Fruit fly (Drosophila melanogaster) whole organism, embryonic: ENCODE results near the gene CG33702.
A peak's percentile ranks its signal among the peaks of the same experiment; 100 is the strongest.

Source experiments
- Bgb ChIP-seq: fragments of 200-800 bp; sonication (Bioruptor generic); IDR thresholded peaks from 2 replicates; pipeline ENCODE4 v1.3.6; 2022; ENCODE audit warnings: missing biosample characterization, missing genetic modification characterization; ENCODE audit not compliant: partially characterized antibody
- Bteb2 ChIP-seq: fragments of 200-800 bp; sonication (Bioruptor generic); optimal IDR thresholded peaks from 2 replicates; lab custom pipeline; 2016; ENCODE audit warnings: missing biosample characterization, missing genetic modification characterization
- CG10431 ChIP-seq: fragments of 200-800 bp; sonication (Bioruptor generic); optimal IDR thresholded peaks from 3 replicates; lab custom pipeline; 2018; ENCODE audit warnings: missing biosample characterization, mild to moderate bottlenecking, missing genetic modification characterization
- CG10979 ChIP-seq: fragments of 200-800 bp; sonication (Bioruptor generic); optimal IDR thresholded peaks from 2 replicates; lab custom pipeline; 2018; ENCODE audit warnings: missing biosample characterization, mild to moderate bottlenecking, missing genetic modification characterization, moderate library complexity
- CG12155 ChIP-seq: fragments of 200-800 bp; sonication (Bioruptor generic); optimal IDR thresholded peaks from 3 replicates; lab custom pipeline; 2016; ENCODE audit warnings: missing biosample characterization, missing genetic modification characterization
- CG15601 ChIP-seq: fragments of 200-800 bp; sonication (Bioruptor generic); optimal IDR thresholded peaks from 3 replicates; lab custom pipeline; 2019; ENCODE audit warnings: missing biosample characterization, mild to moderate bottlenecking, missing genetic modification characterization, moderate library complexity
- CG1603 ChIP-seq: fragments of 200-800 bp; sonication (Bioruptor generic); optimal IDR thresholded peaks from 2 replicates; lab custom pipeline; 2019; ENCODE audit warnings: missing biosample characterization, mild to moderate bottlenecking, missing genetic modification characterization, moderate library complexity
- CG16815 ChIP-seq: fragments of 200-800 bp; sonication (Bioruptor generic); optimal IDR thresholded peaks from 3 replicates; lab custom pipeline; 2017; ENCODE audit warnings: missing biosample characterization, mild to moderate bottlenecking, missing genetic modification characterization
- CG17385 ChIP-seq: fragments of 200-800 bp; sonication (Bioruptor generic); optimal IDR thresholded peaks from 3 replicates; lab custom pipeline; 2018; ENCODE audit warnings: missing biosample characterization, mild to moderate bottlenecking, missing genetic modification characterization
- CG17612 ChIP-seq: fragments of 200-800 bp; sonication (Bioruptor generic); IDR thresholded peaks from 2 replicates; pipeline ENCODE4 v1.3.6; 2022; ENCODE audit warnings: missing biosample characterization, missing genetic modification characterization
- CG2199 ChIP-seq: fragments of 200-800 bp; sonication (Bioruptor generic); IDR thresholded peaks from 3 replicates; pipeline ENCODE4 v1.3.6; 2022; ENCODE audit warnings: missing biosample characterization, missing genetic modification characterization
- CG31441 ChIP-seq: fragments of 200-800 bp; sonication (Bioruptor generic); IDR thresholded peaks from 2 replicates; pipeline ENCODE4 v1.3.6; 2022; ENCODE audit warnings: missing biosample characterization, missing genetic modification characterization
- CG33557 ChIP-seq: fragments of 200-800 bp; sonication (Bioruptor generic); optimal IDR thresholded peaks from 2 replicates; lab custom pipeline; 2019; ENCODE audit warnings: missing biosample characterization, mild to moderate bottlenecking, missing genetic modification characterization, moderate library complexity
- CG3838 ChIP-seq: fragments of 200-800 bp; sonication (Bioruptor generic); optimal IDR thresholded peaks from 3 replicates; lab custom pipeline; 2016; ENCODE audit warnings: missing biosample characterization, missing genetic modification characterization
- CG3995 ChIP-seq: fragments of 200-800 bp; sonication (Bioruptor generic); optimal IDR thresholded peaks from 3 replicates; lab custom pipeline; 2016; ENCODE audit warnings: missing biosample characterization, missing genetic modification characterization
- CG4282 ChIP-seq: fragments of 200-800 bp; sonication (Bioruptor generic); optimal IDR thresholded peaks from 2 replicates; lab custom pipeline; 2016; ENCODE audit warnings: missing biosample characterization, missing genetic modification characterization
- CG4730 ChIP-seq: fragments of 200-800 bp; sonication (Bioruptor generic); IDR thresholded peaks from 2 replicates; pipeline ENCODE4 v1.3.6; 2022; ENCODE audit warnings: missing biosample characterization, missing genetic modification characterization
- CG5953 ChIP-seq: fragments of 200-800 bp; sonication (Bioruptor generic); IDR thresholded peaks from 2 replicates; pipeline ENCODE4 v1.3.6; 2022; ENCODE audit warnings: missing biosample characterization, missing genetic modification characterization
- CG6272 ChIP-seq: fragments of 200-800 bp; sonication (Bioruptor generic); IDR thresholded peaks from 2 replicates; pipeline ENCODE4 v1.3.6; 2022; ENCODE audit warnings: missing biosample characterization, missing genetic modification characterization
- CG8281 ChIP-seq: fragments of 200-800 bp; sonication (Bioruptor generic); optimal IDR thresholded peaks from 2 replicates; lab custom pipeline; 2018; ENCODE audit warnings: missing biosample characterization, mild to moderate bottlenecking, missing genetic modification characterization, moderate library complexity
- CG8388 ChIP-seq: fragments of 200-800 bp; sonication (Bioruptor generic); optimal IDR thresholded peaks from 2 replicates; lab custom pipeline; 2019; ENCODE audit warnings: missing biosample characterization, mild to moderate bottlenecking, missing genetic modification characterization, moderate library complexity
- CG9817 ChIP-seq: fragments of 200-800 bp; sonication (Bioruptor generic); optimal IDR thresholded peaks from 2 replicates; lab custom pipeline; 2018; ENCODE audit warnings: missing biosample characterization, mild to moderate bottlenecking, missing genetic modification characterization, moderate library complexity
- Dek ChIP-seq: fragments of 200-800 bp; sonication (Bioruptor generic); optimal IDR thresholded peaks from 3 replicates; lab custom pipeline; 2019; ENCODE audit warnings: missing biosample characterization, mild to moderate bottlenecking, missing genetic modification characterization, moderate library complexity
- Dfd ChIP-seq, 2 experiments: fragments of >200 bp; optimal IDR thresholded peaks; 2 replicates each; lab custom pipeline; 2017; ENCODE audit warnings: missing biosample characterization in 2 of 2, missing genetic modification characterization in 2 of 2
- Doc3 ChIP-seq: fragments of 200-800 bp; sonication (Bioruptor generic); IDR thresholded peaks from 3 replicates; pipeline ENCODE4 v1.3.6; 2022; ENCODE audit warnings: missing biosample characterization, missing genetic modification characterization; ENCODE audit not compliant: partially characterized antibody
- Dp ChIP-seq: fragments of 200-800 bp; sonication (Bioruptor generic); optimal IDR thresholded peaks from 2 replicates; lab custom pipeline; 2018; ENCODE audit warnings: missing biosample characterization, mild to moderate bottlenecking, missing genetic modification characterization, moderate library complexity
- Drgx ChIP-seq: fragments of 200-800 bp; sonication (Bioruptor generic); IDR thresholded peaks from 2 replicates; pipeline ENCODE4 v1.3.6; 2022; ENCODE audit warnings: missing biosample characterization, missing genetic modification characterization
- Fer3 ChIP-seq: fragments of 200-800 bp; sonication (Bioruptor generic); optimal IDR thresholded peaks from 2 replicates; lab custom pipeline; 2018; ENCODE audit warnings: missing biosample characterization, mild to moderate bottlenecking, missing genetic modification characterization, moderate library complexity
- HLH4C ChIP-seq: fragments of 200-800 bp; sonication (Bioruptor generic); IDR thresholded peaks from 3 replicates; pipeline ENCODE4 v1.3.6; 2022; ENCODE audit warnings: missing biosample characterization, missing genetic modification characterization; ENCODE audit not compliant: partially characterized antibody
- Lpt ChIP-seq: fragments of >200 bp; optimal IDR thresholded peaks from 2 replicates; lab custom pipeline; 2018; ENCODE audit warnings: missing biosample characterization, missing genetic modification characterization
- Meics ChIP-seq: fragments of 200-800 bp; sonication (Bioruptor generic); optimal IDR thresholded peaks from 2 replicates; lab custom pipeline; 2017; ENCODE audit warnings: missing biosample characterization, mild to moderate bottlenecking, missing genetic modification characterization
- Pdp1 ChIP-seq, 2 experiments: fragments of 200-800 bp; sonication (Bioruptor generic); optimal IDR thresholded peaks; 3 replicates each; lab custom pipeline; 2016; ENCODE audit warnings: missing biosample characterization in 2 of 2, missing genetic modification characterization in 2 of 2, mild to moderate bottlenecking in 1 of 2, moderate library complexity in 1 of 2
- Ptx1 ChIP-seq: fragments of 200-800 bp; sonication (Bioruptor generic); IDR thresholded peaks from 2 replicates; pipeline ENCODE4 v1.3.6; 2022; ENCODE audit warnings: missing biosample characterization, missing genetic modification characterization
- TFAM ChIP-seq: fragments of 200-800 bp; sonication (Bioruptor generic); optimal IDR thresholded peaks from 2 replicates; lab custom pipeline; 2017; ENCODE audit warnings: missing biosample characterization, missing genetic modification characterization, inconsistent platforms
- YL-1 ChIP-seq: fragments of 200-800 bp; sonication (Bioruptor generic); optimal IDR thresholded peaks from 3 replicates; lab custom pipeline; 2017; ENCODE audit warnings: missing biosample characterization, mild to moderate bottlenecking, missing genetic modification characterization
- bbx ChIP-seq: fragments of 200-800 bp; sonication (Bioruptor generic); IDR thresholded peaks from 2 replicates; pipeline ENCODE4 v1.3.6; 2022; ENCODE audit warnings: missing biosample characterization, missing genetic modification characterization; ENCODE audit not compliant: partially characterized antibody
- ci ChIP-seq: fragments of 200-800 bp; sonication (Bioruptor generic); IDR thresholded peaks from 3 replicates; pipeline ENCODE4 v1.3.6; 2022; ENCODE audit warnings: missing biosample characterization, missing genetic modification characterization
- crp ChIP-seq, 2 experiments: fragments of 200-800 bp; sonication (Bioruptor generic); optimal IDR thresholded peaks; 2 replicates in 1 of 2; 3 replicates in 1 of 2; lab custom pipeline; 2017; ENCODE audit warnings: missing biosample characterization in 2 of 2, missing genetic modification characterization in 2 of 2, mild to moderate bottlenecking in 1 of 2, moderate library complexity in 1 of 2
- ftz-f1 ChIP-seq: fragments of 200-800 bp; sonication (Bioruptor generic); optimal IDR thresholded peaks from 2 replicates; lab custom pipeline; 2016; ENCODE audit warnings: missing biosample characterization, missing genetic modification characterization
- gsb ChIP-seq: fragments of 200-800 bp; sonication (Bioruptor generic); IDR thresholded peaks from 2 replicates; pipeline ENCODE4 v1.3.6; 2022; ENCODE audit warnings: missing biosample characterization, missing genetic modification characterization
- jumu ChIP-seq: fragments of 200-800 bp; sonication (Bioruptor generic); optimal IDR thresholded peaks from 3 replicates; lab custom pipeline; 2016; ENCODE audit warnings: missing biosample characterization, missing genetic modification characterization
- ken ChIP-seq: fragments of 200-800 bp; sonication (Bioruptor generic); IDR thresholded peaks from 3 replicates; pipeline ENCODE4 v1.3.6; 2022; ENCODE audit warnings: missing biosample characterization, missing genetic modification characterization
- klu ChIP-seq: fragments of 200-800 bp; sonication (Bioruptor generic); IDR thresholded peaks from 2 replicates; pipeline ENCODE4 v1.3.6; 2022; ENCODE audit warnings: missing biosample characterization, missing genetic modification characterization
- maf-S ChIP-seq: fragments of 200-800 bp; sonication (Bioruptor generic); optimal IDR thresholded peaks from 2 replicates; lab custom pipeline; 2016; ENCODE audit warnings: missing biosample characterization, missing genetic modification characterization
- peb ChIP-seq: fragments of 200-800 bp; sonication (Bioruptor generic); IDR thresholded peaks from 2 replicates; pipeline ENCODE4 v1.3.6; 2022; ENCODE audit warnings: missing biosample characterization, missing genetic modification characterization
- ranshi ChIP-seq: fragments of 200-800 bp; sonication (Bioruptor generic); IDR thresholded peaks from 2 replicates; pipeline ENCODE4 v1.3.6; 2022; ENCODE audit warnings: missing biosample characterization, missing genetic modification characterization
- seq ChIP-seq: fragments of 200-800 bp; sonication (Bioruptor generic); IDR thresholded peaks from 2 replicates; pipeline ENCODE4 v1.3.6; 2022; ENCODE audit warnings: missing biosample characterization, missing genetic modification characterization
- sisA ChIP-seq: fragments of 200-800 bp; sonication (Bioruptor generic); IDR thresholded peaks from 2 replicates; pipeline ENCODE4 v1.3.6; 2022; ENCODE audit warnings: missing biosample characterization, missing genetic modification characterization
- sob ChIP-seq: fragments of 200-800 bp; sonication (Bioruptor generic); IDR thresholded peaks from 2 replicates; pipeline ENCODE4 v1.3.6; 2022; ENCODE audit warnings: missing biosample characterization, missing genetic modification characterization
- vnd ChIP-seq: fragments of 200-800 bp; sonication (Bioruptor generic); IDR thresholded peaks from 3 replicates; pipeline ENCODE4 v1.3.6; 2022; ENCODE audit warnings: missing biosample characterization, missing genetic modification characterization; ENCODE audit not compliant: partially characterized antibody
- yki ChIP-seq: fragments of >200 bp; optimal IDR thresholded peaks from 3 replicates; lab custom pipeline; 2018

The CG33702 gene

DNA sequence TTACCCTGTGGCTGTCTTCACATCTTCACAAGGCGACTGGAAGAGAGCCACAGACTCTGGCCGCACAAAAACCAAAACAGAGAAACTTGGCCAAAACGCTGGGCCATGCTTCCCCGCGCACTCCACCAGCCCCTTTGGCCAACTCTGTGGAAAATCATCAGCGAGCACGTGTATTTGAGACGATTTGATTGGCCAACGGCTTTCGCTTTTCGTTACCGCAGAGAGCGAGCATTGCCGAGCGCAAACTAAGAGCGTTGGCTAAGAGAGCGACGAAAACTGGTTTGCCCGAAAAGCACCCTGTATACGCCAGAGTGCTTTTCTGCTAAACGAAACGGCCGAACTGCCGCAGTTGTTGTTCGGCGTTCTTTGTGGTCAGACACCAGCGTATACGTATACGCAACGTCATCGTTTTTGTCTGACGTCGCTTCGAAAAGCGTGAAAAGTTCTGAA lies 33.7 kb upstream of the CG33702 start, which contains the start of gene CG42673 (continued):
- TF ChIP-seq seq (no peak; the same call in 1 of the 2 replicates), YL-1 (GFP tag; lab: Kevin White, UChicago) (no peak), jumu (GFP tag; lab: Kevin White, UChicago) (no peak), CG31441 (no peak; the same call in 1 of the 2 replicates), CG9817 (tag; lab: Kevin White, UChicago) (no peak), CG1603 (tag; lab: Kevin White, UChicago) (no peak), Doc3 (GFP tag; lab: Robert Waterston, UW) (no peak), Bteb2 (GFP tag; lab: Kevin White, UChicago) (no peak), Dek (tag; lab: Kevin White, UChicago) (no peak), CG4730 (GFP tag; lab: Robert Waterston, UW) (no peak), TFAM (GFP tag; lab: Kevin White, UChicago) (no peak), CG17385 (GFP tag; lab: Kevin White, UChicago) (peak; percentile 24), Dp (GFP tag; lab: Kevin White, UChicago) (no peak), Lpt (GFP tag; lab: Kevin White, UChicago) (no peak), yki (lab: Kevin White, UChicago) (peak; percentile 33), crp (GFP tag; optimal IDR thresholded peaks at IDR 0.05; lab: Kevin White, UChicago) (no peak), CG33557 (no peak), sob (GFP tag; lab: Robert Waterston, UW) (0 out of 2 replicates have a peak, but pooled peaks have one; percentile 25), ranshi (GFP tag; lab: Robert Waterston, UW) (peak; percentile 27; the same call in 1 of the 2 replicates), CG3838 (GFP tag; lab: Kevin White, UChicago) (no peak), gsb (GFP tag; lab: Robert Waterston, UW) (no peak), CG6272 (GFP tag; lab: Robert Waterston, UW) (no peak), CG15601 (tag; lab: Kevin White, UChicago) (no peak), maf-S (GFP tag; lab: Kevin White, UChicago) (no peak), Dfd (GFP tag; optimal IDR thresholded peaks at IDR 0.05; lab: Kevin White, UChicago) (no peak), CG2199 (GFP tag; lab: Robert Waterston, UW) (no peak), ftz-f1 (GFP tag; lab: Kevin White, UChicago) (peak; percentile 11), ken (GFP tag; lab: Robert Waterston, UW) (0 out of 3 replicates have a peak, but pooled peaks have one; percentile 20), klu (GFP tag; lab: Robert Waterston, UW) (no peak), Ptx1 (no peak), CG3995 (no peak), HLH4C (no peak), Pdp1 (GFP tag; optimal IDR thresholded peaks at IDR 0.05; lab: Kevin White, UChicago) (no peak), CG10431 (GFP tag; lab: Kevin White, UChicago) (no peak), CG12155 (GFP tag; lab: Kevin White, UChicago) (no peak), ci (GFP tag; lab: Robert Waterston, UW) (peak; percentile 45; the same call in 2 of the 3 replicates), Bgb (peak; percentile 55), CG4282 (GFP tag; lab: Kevin White, UChicago) (no peak), CG8388 (GFP tag; lab: Kevin White, UChicago) (no peak), sisA (GFP tag; lab: Robert Waterston, UW) (no peak), peb (GFP tag; lab: Robert Waterston, UW) (no peak), CG5953 (no peak), vnd (no peak), CG10979 (tag; lab: Kevin White, UChicago) (no peak), CG16815 (GFP tag; lab: Kevin White, UChicago) (no peak), CG8281 (no peak), CG17612 (no peak), bbx (GFP tag; lab: Robert Waterston, UW) (0 out of 2 replicates have a peak, but pooled peaks have one; percentile 23), Drgx (GFP tag; lab: Robert Waterston, UW) (peak; percentile 60), Meics (GFP tag; lab: Kevin White, UChicago) (peak; percentile 9), Fer3 (tag; lab: Kevin White, UChicago) (no peak)
